Fruit fly (Drosophila melanogaster) whole organism, adult: ENCODE data around the gene CG34354.

Experiments
- CG11617 ChIP-seq: fragments of 200-800 bp; sonication (Bioruptor generic); optimal IDR thresholded peaks from 2 replicates; lab custom pipeline; 2017; ENCODE audit warnings: mild to moderate bottlenecking, missing biosample characterization, missing genetic modification reagents, missing genetic modification characterization
- Hr96 ChIP-seq: fragments of 200-800 bp; sonication (Bioruptor generic); optimal IDR thresholded peaks from 2 replicates; lab custom pipeline; 2016; ENCODE audit warnings: missing biosample characterization, missing genetic modification characterization
- pad ChIP-seq: fragments of 200-800 bp; sonication (Bioruptor generic); optimal IDR thresholded peaks from 3 replicates; lab custom pipeline; 2017; ENCODE audit warnings: missing biosample characterization, missing genetic modification characterization, mild to moderate bottlenecking, moderate library complexity, missing genetic modification reagents
- toe ChIP-seq: fragments of 200-800 bp; sonication (Bioruptor generic); optimal IDR thresholded peaks from 2 replicates; lab custom pipeline; 2016; ENCODE audit warnings: missing biosample characterization, missing genetic modification characterization

dm6 chr3R:28237797-28238196 lies 91.1 kb downstream of the CG34354 start:
- TF ChIP-seq CG11617 (GFP tag; lab: Kevin White, UChicago) (no peak), Hr96 (GFP tag; lab: Kevin White, UChicago) (no peak), toe (GFP tag; lab: Kevin White, UChicago) (no peak), pad (GFP tag; lab: Kevin White, UChicago) (no peak)
